Fruit fly (Drosophila melanogaster) S2 (cell line): ENCODE results near the gene CG34028.

Source experiments
- CG8478 ChIP-seq: fragments of >200 bp; optimal IDR thresholded peaks from 2 replicates; lab custom pipeline; 2018
- CTCF ChIP-seq, 2 experiments: fragments of >200 bp; optimal IDR thresholded peaks; 2 replicates each; lab custom pipeline; 2018

- TF ChIP-seq CG8478 (no peak), CTCF (optimal IDR thresholded peaks at IDR 0.05; lab: Kevin White, UChicago) (no peak)
Observed at dm6 chrX:9468285-9468684, 43.0 kb upstream of the CG34028 start.
